Fruit fly (Drosophila melanogaster): ENCODE results near the gene alpha4GT1.
A peak's percentile ranks its signal among the peaks of the same experiment; 100 is the strongest.

Gene alpha4GT1

dm6 chr2L:3041918-3042615, 19.1 kb upstream of the alpha4GT1 start, which contains the start of gene CG17261 (continued):
- TF ChIP-seq Awh (GFP tag; IDR thresholded peaks at IDR 0.05) (no peak), HLH4C (GFP tag; IDR thresholded peaks at IDR 0.05; ENCODE audit: partially characterized antibody) (no peak), Atf-2 (GFP tag; optimal IDR thresholded peaks at IDR 0.05) (no peak), Lim3 (GFP tag; IDR thresholded peaks at IDR 0.05) (no peak), TFAM (GFP tag; optimal IDR thresholded peaks at IDR 0.05) (no peak), CG11398 (GFP tag; optimal IDR thresholded peaks at IDR 0.05) (no peak), CG10267 (tag; optimal IDR thresholded peaks at IDR 0.05) (no peak), ERR (GFP tag; optimal IDR thresholded peaks at IDR 0.05) (peak; percentile 49), Asciz (GFP tag; optimal IDR thresholded peaks at IDR 0.05) (no peak), pzg (GFP tag; optimal IDR thresholded peaks at IDR 0.05) (no peak), CG4617 (GFP tag; optimal IDR thresholded peaks at IDR 0.05; ENCODE audit: borderline replicate concordance) (no peak), Mes4 (GFP tag; optimal IDR thresholded peaks at IDR 0.05) (no peak), CG5953 (GFP tag; IDR thresholded peaks at IDR 0.05) (no peak), CG6272 (GFP tag; IDR thresholded peaks at IDR 0.05) (no peak), Mad (GFP tag; optimal IDR thresholded peaks at IDR 0.05) (no peak), so (GFP tag; IDR thresholded peaks at IDR 0.05) (no peak), Hand (GFP tag; optimal IDR thresholded peaks at IDR 0.05) (peak; percentile 49), CG7271 (tag; optimal IDR thresholded peaks at IDR 0.05) (no peak), Ravus (GFP tag; IDR thresholded peaks at IDR 0.05) (no peak), dpn (GFP tag; optimal IDR thresholded peaks at IDR 0.05) (peak; percentile 31 to 35), CG12744 (GFP tag; optimal IDR thresholded peaks at IDR 0.05) (no peak), CG10431 (GFP tag; optimal IDR thresholded peaks at IDR 0.05) (no peak), schlank (tag; optimal IDR thresholded peaks at IDR 0.05) (peak; percentile 65), Side (GFP tag; optimal IDR thresholded peaks at IDR 0.05) (peak; percentile 40), Atf6 (GFP tag; IDR thresholded peaks at IDR 0.05) (peak; percentile 60; the same call in 1 of the 2 replicates), fru (optimal IDR thresholded peaks at IDR 0.05) (no peak), lola (GFP tag; optimal IDR thresholded peaks at IDR 0.05) (no peak), Trl (optimal IDR thresholded peaks at IDR 0.05) (no peak), Trl (GFP tag; optimal IDR thresholded peaks at IDR 0.05) (peak; percentile 37), lmd (GFP tag; IDR thresholded peaks at IDR 0.05) (peak; percentile 24; the same call in 1 of the 2 replicates), CG15073 (GFP tag; optimal IDR thresholded peaks at IDR 0.05) (no peak), repo (GFP tag; optimal IDR thresholded peaks at IDR 0.05) (no peak), CG18476 (GFP tag; optimal IDR thresholded peaks at IDR 0.05) (no peak), sob (GFP tag; IDR thresholded peaks at IDR 0.05) (peak; percentile 47; the same call in 1 of the 2 replicates), gro (GFP tag; optimal IDR thresholded peaks at IDR 0.05) (peak; percentile 90), CG32772 (GFP tag; IDR thresholded peaks at IDR 0.05) (no peak), Neu2 (GFP tag; optimal IDR thresholded peaks at IDR 0.05; ENCODE audit: borderline replicate concordance) (no peak), run (tag; optimal IDR thresholded peaks at IDR 0.05) (no peak), twi (tag; optimal IDR thresholded peaks at IDR 0.05) (no peak), CG34224 (GFP tag; IDR thresholded peaks at IDR 0.05; ENCODE audit: partially characterized antibody) (no peak), Dp (GFP tag; optimal IDR thresholded peaks at IDR 0.05) (no peak), CG8924 (tag; optimal IDR thresholded peaks at IDR 0.05) (peak; percentile 50), ranshi (GFP tag; IDR thresholded peaks at IDR 0.05) (0 out of 2 replicates have a peak, but pooled peaks have one; percentile 5), CG4360 (GFP tag; IDR thresholded peaks at IDR 0.05) (no peak), CG7357 (GFP tag; IDR thresholded peaks at IDR 0.05) (no peak), CG6689 (GFP tag; IDR thresholded peaks at IDR 0.05) (no peak), CG7963 (GFP tag; IDR thresholded peaks at IDR 0.05; ENCODE audit: partially characterized antibody) (no peak), cg (GFP tag; optimal IDR thresholded peaks at IDR 0.05) (no peak), Lhr (GFP tag; optimal IDR thresholded peaks at IDR 0.05) (no peak), dmrt99B (tag; optimal IDR thresholded peaks at IDR 0.05) (peak; percentile 22)

All from whole organism, embryonic.